Worm (Caenorhabditis elegans) whole organism, L4/young adult: Measurements from ENCODE around the gene T05A8.1.
"Not testable (repeated sequence)": the region's sequence is repeated elsewhere in the genome, so short reads cannot be mapped to it uniquely, and the experiment has no call there.

Source experiments
- W03F9.2 ChIP-seq: fragments of 150-350 bp; optimal IDR thresholded peaks from 2 replicates; lab custom pipeline; 2014; ENCODE audit warnings: missing biosample characterization, missing genetic modification characterization
- dao-5 ChIP-seq: sonication (generic microtip); optimal IDR thresholded peaks from 2 replicates; lab custom pipeline; 2016; ENCODE audit warnings: missing genotype, missing genetic modification characterization, moderate library complexity, missing compliant biosample characterization
- him-1 ChIP-seq: sonication (generic microtip); optimal IDR thresholded peaks from 2 replicates; lab custom pipeline; 2016; ENCODE audit warnings: missing genotype, missing genetic modification reagents, missing genetic modification characterization, missing compliant biosample characterization

- not testable (repeated sequence) for TF ChIP-seq him-1, dao-5, W03F9.2 (tag; lab: Kevin White, UChicago)
Measured at ce11 chrII:2673534-2673933, 36.3 kb downstream of the T05A8.1 start, which contains the start of the genes F22E5.20 and F22E5.1.
